Fruit fly (Drosophila melanogaster) whole organism, adult: Measurements from ENCODE around the gene mRpL12.

ENCODE experiments used
- CG11617 ChIP-seq: fragments of 200-800 bp; sonication (Bioruptor generic); optimal IDR thresholded peaks from 2 replicates; lab custom pipeline; 2017; ENCODE audit warnings: mild to moderate bottlenecking, missing biosample characterization, missing genetic modification reagents, missing genetic modification characterization
- CG12768 ChIP-seq: fragments of 200-800 bp; sonication (Bioruptor generic); optimal IDR thresholded peaks from 2 replicates; lab custom pipeline; 2017; ENCODE audit warnings: missing biosample characterization, missing genetic modification characterization, mild to moderate bottlenecking, moderate library complexity, missing genetic modification reagents
- CG14711 ChIP-seq: fragments of 200-800 bp; sonication (Bioruptor generic); optimal IDR thresholded peaks from 2 replicates; lab custom pipeline; 2018; ENCODE audit warnings: missing biosample characterization, mild to moderate bottlenecking, missing genetic modification characterization, moderate library complexity
- CG1620 ChIP-seq: fragments of 200-800 bp; sonication (Bioruptor generic); optimal IDR thresholded peaks from 2 replicates; lab custom pipeline; 2016; ENCODE audit warnings: missing biosample characterization, missing genetic modification characterization
- CG33017 ChIP-seq: fragments of 200-800 bp; sonication (Bioruptor generic); optimal IDR thresholded peaks from 2 replicates; lab custom pipeline; 2018; ENCODE audit warnings: missing biosample characterization, mild to moderate bottlenecking, missing genetic modification characterization, moderate library complexity
- CG5204 ChIP-seq: fragments of 200-800 bp; sonication (Bioruptor generic); optimal IDR thresholded peaks from 2 replicates; lab custom pipeline; 2016; ENCODE audit warnings: missing biosample characterization, missing genetic modification characterization
- CG7045 ChIP-seq: fragments of 200-800 bp; sonication (Bioruptor generic); optimal IDR thresholded peaks from 2 replicates; lab custom pipeline; 2017; ENCODE audit warnings: missing biosample characterization, mild to moderate bottlenecking, missing genetic modification characterization
- CG7101 ChIP-seq: fragments of 200-800 bp; sonication (Bioruptor generic); optimal IDR thresholded peaks from 2 replicates; lab custom pipeline; 2018; ENCODE audit warnings: missing biosample characterization, mild to moderate bottlenecking, missing genetic modification characterization, moderate library complexity
- Clk ChIP-seq: fragments of 200-800 bp; sonication (Bioruptor generic); optimal IDR thresholded peaks from 2 replicates; lab custom pipeline; 2017; ENCODE audit warnings: missing biosample characterization, missing genetic modification characterization
- Crg-1 ChIP-seq: fragments of 200-800 bp; sonication (Bioruptor generic); optimal IDR thresholded peaks from 2 replicates; lab custom pipeline; 2016; ENCODE audit warnings: missing biosample characterization, missing genetic modification characterization
- Hr96 ChIP-seq: fragments of 200-800 bp; sonication (Bioruptor generic); optimal IDR thresholded peaks from 2 replicates; lab custom pipeline; 2016; ENCODE audit warnings: missing biosample characterization, missing genetic modification characterization
- Mnt ChIP-seq: fragments of 200-800 bp; sonication (Bioruptor generic); optimal IDR thresholded peaks from 2 replicates; lab custom pipeline; 2016; ENCODE audit warnings: missing biosample characterization, mild to moderate bottlenecking, missing genetic modification characterization
- bab1 ChIP-seq: fragments of 200-800 bp; sonication (Bioruptor generic); optimal IDR thresholded peaks from 3 replicates; lab custom pipeline; 2019; ENCODE audit warnings: missing biosample characterization, mild to moderate bottlenecking, missing genetic modification characterization, moderate library complexity
- cic ChIP-seq: fragments of 200-800 bp; sonication (Bioruptor generic); optimal IDR thresholded peaks from 2 replicates; lab custom pipeline; 2017; ENCODE audit warnings: missing biosample characterization, mild to moderate bottlenecking, missing genetic modification characterization, moderate library complexity
- cnc ChIP-seq, 2 experiments: fragments of >200 bp; optimal IDR thresholded peaks; 2 replicates each; lab custom pipeline; 2017
- kay ChIP-seq: fragments of 200-800 bp; sonication (Bioruptor generic); peaks from one replicate; lab custom pipeline; 2016; ENCODE audit warnings: missing biosample characterization, missing genetic modification characterization, borderline replicate concordance
- ovo ChIP-seq: fragments of 200-800 bp; sonication (Bioruptor generic); optimal IDR thresholded peaks from 2 replicates; lab custom pipeline; 2016; ENCODE audit warnings: missing biosample characterization, missing genetic modification characterization
- pad ChIP-seq: fragments of 200-800 bp; sonication (Bioruptor generic); optimal IDR thresholded peaks from 3 replicates; lab custom pipeline; 2017; ENCODE audit warnings: missing biosample characterization, missing genetic modification characterization, mild to moderate bottlenecking, moderate library complexity, missing genetic modification reagents
- tj ChIP-seq: fragments of 200-800 bp; sonication (Bioruptor generic); optimal IDR thresholded peaks from 3 replicates; lab custom pipeline; 2017; ENCODE audit warnings: missing biosample characterization, mild to moderate bottlenecking, missing genetic modification characterization, moderate library complexity
- toe ChIP-seq: fragments of 200-800 bp; sonication (Bioruptor generic); optimal IDR thresholded peaks from 2 replicates; lab custom pipeline; 2016; ENCODE audit warnings: missing biosample characterization, missing genetic modification characterization

mRpL12 gene

dm6 chr3L:8966324-8967011 lies 9.9 kb downstream of the mRpL12 start, which contains the start of the genes CG5653 and CG5021:
CG5653 (minus strand) TSS chr3L:8966374.
CG5021 (plus strand) TSS chr3L:8966829.
- peak; percentile 30 for TF ChIP-seq bab1 (GFP tag; lab: Kevin White, UChicago)
- TF ChIP-seq cnc (optimal IDR thresholded peaks at IDR 0.05; lab: Kevin White, UChicago): no peak
- no peak for TF ChIP-seq CG5204 (GFP tag; lab: Kevin White, UChicago)

dm6 chr3L:8968437-8968836 lies 11.8 kb downstream of the mRpL12 start, which contains the start of gene CG5026:
CG5026 (plus strand) TSS chr3L:8968528.
- TF ChIP-seq kay (GFP tag; lab: Kevin White, UChicago): no peak
- no peak for TF ChIP-seq CG1620 (GFP tag; lab: Kevin White, UChicago)
- TF ChIP-seq ovo: peak; percentile 75
- no peak for TF ChIP-seq CG7045
- TF ChIP-seq CG12768: peak; percentile 13
- TF ChIP-seq Clk (GFP tag; lab: Kevin White, UChicago): no peak
- TF ChIP-seq CG14711: peak; percentile 51
- TF ChIP-seq pad (GFP tag; lab: Kevin White, UChicago): peak; percentile 19
- TF ChIP-seq CG33017 (tag; lab: Kevin White, UChicago): no peak
- no peak for TF ChIP-seq cnc (optimal IDR thresholded peaks at IDR 0.05; lab: Kevin White, UChicago)
- peak; percentile 41 for TF ChIP-seq CG11617 (GFP tag; lab: Kevin White, UChicago)
- TF ChIP-seq tj (GFP tag; lab: Kevin White, UChicago): no peak
- no peak for TF ChIP-seq Hr96 (GFP tag; lab: Kevin White, UChicago)
- no peak for TF ChIP-seq Crg-1
- peak; percentile 53 for TF ChIP-seq cic (GFP tag; lab: Kevin White, UChicago)
- TF ChIP-seq CG5204 (GFP tag; lab: Kevin White, UChicago): no peak
- peak; percentile 36 for TF ChIP-seq Mnt
- TF ChIP-seq CG7101 (tag; lab: Kevin White, UChicago): peak; percentile 35
- TF ChIP-seq toe (GFP tag; lab: Kevin White, UChicago): no peak
- peak; percentile 69 for TF ChIP-seq bab1 (GFP tag; lab: Kevin White, UChicago)

dm6 chr3L:8974478-8975477 lies 18.2 kb downstream of the mRpL12 start, which contains the start of the genes pix and Srp68:
pix (minus strand) TSS chr3L:8974765.
Srp68 (plus strand) TSS chr3L:8975046.
- TF ChIP-seq Crg-1 (peak; percentile 86), cic (GFP tag; lab: Kevin White, UChicago) (peak; percentile 55), tj (GFP tag; lab: Kevin White, UChicago) (peak; percentile 58), Clk (GFP tag; lab: Kevin White, UChicago) (peak; percentile 58), CG11617 (GFP tag; lab: Kevin White, UChicago) (peak; percentile 90), CG33017 (tag; lab: Kevin White, UChicago) (peak; percentile 62), CG7101 (tag; lab: Kevin White, UChicago) (peak; percentile 80), toe (GFP tag; lab: Kevin White, UChicago) (no peak), Mnt (peak; percentile 82), CG5204 (GFP tag; lab: Kevin White, UChicago) (no peak), CG7045 (peak; percentile 70), Hr96 (GFP tag; lab: Kevin White, UChicago) (no peak), CG12768 (peak; percentile 78), pad (GFP tag; lab: Kevin White, UChicago) (peak; percentile 82), CG14711 (peak; percentile 73), bab1 (GFP tag; lab: Kevin White, UChicago) (peak; percentile 54), CG1620 (GFP tag; lab: Kevin White, UChicago) (peak; percentile 70), cnc (optimal IDR thresholded peaks at IDR 0.05; lab: Kevin White, UChicago) (no peak), kay (GFP tag; lab: Kevin White, UChicago) (no peak), ovo (peak; percentile 74)

dm6 chr3L:8978678-8979413 lies 22.3 kb downstream of the mRpL12 start:
- TF ChIP-seq kay (GFP tag; lab: Kevin White, UChicago) (no peak), Mnt (peak; percentile 6), Clk (GFP tag; lab: Kevin White, UChicago) (no peak), CG14711 (peak; percentile 51), toe (GFP tag; lab: Kevin White, UChicago) (no peak), cnc (optimal IDR thresholded peaks at IDR 0.05; lab: Kevin White, UChicago) (no peak), Hr96 (GFP tag; lab: Kevin White, UChicago) (no peak), CG7101 (tag; lab: Kevin White, UChicago) (peak; percentile 66), CG12768 (peak; percentile 31), Crg-1 (peak; percentile 20), ovo (no peak), pad (GFP tag; lab: Kevin White, UChicago) (no peak), cic (GFP tag; lab: Kevin White, UChicago) (peak; percentile 98), CG5204 (GFP tag; lab: Kevin White, UChicago) (no peak), bab1 (GFP tag; lab: Kevin White, UChicago) (peak; percentile 38), CG1620 (GFP tag; lab: Kevin White, UChicago) (no peak), CG11617 (GFP tag; lab: Kevin White, UChicago) (peak; percentile 36), CG33017 (tag; lab: Kevin White, UChicago) (peak; percentile 83), tj (GFP tag; lab: Kevin White, UChicago) (peak; percentile 21), CG7045 (peak; percentile 53)
